Fruit fly (Drosophila melanogaster) whole organism, embryonic: ENCODE data around the gene CG5850.

Experiments
- Ada2b ChIP-seq: fragments of 200-800 bp; sonication (Bioruptor generic); IDR thresholded peaks from 2 replicates; pipeline ENCODE4 v1.3.6; 2022; ENCODE audit warnings: missing biosample characterization, missing genetic modification characterization
- CG10267 ChIP-seq: fragments of 200-800 bp; sonication (Bioruptor generic); optimal IDR thresholded peaks from 2 replicates; lab custom pipeline; 2018; ENCODE audit warnings: missing biosample characterization, mild to moderate bottlenecking, missing genetic modification characterization, moderate library complexity
- CG11504 ChIP-seq: fragments of 200-800 bp; sonication (Bioruptor generic); optimal IDR thresholded peaks from 3 replicates; lab custom pipeline; 2019; ENCODE audit warnings: missing biosample characterization, mild to moderate bottlenecking, missing genetic modification characterization, moderate library complexity
- CG11696 ChIP-seq: fragments of 200-800 bp; sonication (Bioruptor generic); IDR thresholded peaks from 2 replicates; pipeline ENCODE4 v1.3.6; 2022; ENCODE audit warnings: missing biosample characterization, missing genetic modification characterization
- CG12104 ChIP-seq: fragments of 200-800 bp; sonication (Bioruptor generic); optimal IDR thresholded peaks from 3 replicates; lab custom pipeline; 2016; ENCODE audit warnings: missing biosample characterization, missing genetic modification characterization
- CG14050 ChIP-seq: fragments of 200-800 bp; sonication (Bioruptor generic); IDR thresholded peaks from 3 replicates; pipeline ENCODE4 v1.3.6; 2022; ENCODE audit warnings: missing biosample characterization, missing genetic modification characterization
- CG15073 ChIP-seq: fragments of 200-800 bp; sonication (Bioruptor generic); optimal IDR thresholded peaks from 2 replicates; lab custom pipeline; 2016; ENCODE audit warnings: missing biosample characterization, missing genetic modification characterization
- CG15514 ChIP-seq: fragments of 200-800 bp; sonication (Bioruptor generic); optimal IDR thresholded peaks from 3 replicates; lab custom pipeline; 2017; ENCODE audit warnings: missing biosample characterization, missing genetic modification characterization, mild to moderate bottlenecking, moderate library complexity, missing genetic modification reagents
- CG1647 ChIP-seq: fragments of 200-800 bp; sonication (Bioruptor generic); optimal IDR thresholded peaks from 3 replicates; lab custom pipeline; 2016; ENCODE audit warnings: missing biosample characterization, missing genetic modification characterization
- CG2199 ChIP-seq: fragments of 200-800 bp; sonication (Bioruptor generic); IDR thresholded peaks from 3 replicates; pipeline ENCODE4 v1.3.6; 2022; ENCODE audit warnings: missing biosample characterization, missing genetic modification characterization
- CG30403 ChIP-seq: fragments of 200-800 bp; sonication (Bioruptor generic); optimal IDR thresholded peaks from 3 replicates; lab custom pipeline; 2016; ENCODE audit warnings: missing biosample characterization, missing genetic modification characterization
- CG30431 ChIP-seq: fragments of 200-800 bp; sonication (Bioruptor generic); optimal IDR thresholded peaks from 2 replicates; lab custom pipeline; 2017; ENCODE audit warnings: missing biosample characterization, missing genetic modification characterization
- CG34376 ChIP-seq: fragments of 200-800 bp; sonication (Bioruptor generic); optimal IDR thresholded peaks from 2 replicates; lab custom pipeline; 2018; ENCODE audit warnings: missing biosample characterization, mild to moderate bottlenecking, missing genetic modification characterization
- CG34422 ChIP-seq: fragments of 200-800 bp; sonication (Bioruptor generic); IDR thresholded peaks from 3 replicates; pipeline ENCODE4 v1.3.6; 2022; ENCODE audit warnings: missing biosample characterization, missing genetic modification characterization
- CG3726 ChIP-seq: fragments of 200-800 bp; sonication (Bioruptor generic); IDR thresholded peaks from 3 replicates; pipeline ENCODE4, ENCODE4 v1.3.6; 2022; ENCODE audit warnings: missing biosample characterization, missing genetic modification characterization
- CG6175 ChIP-seq: fragments of 200-800 bp; sonication (Bioruptor generic); IDR thresholded peaks from 3 replicates; pipeline ENCODE4 v1.3.6; 2022; ENCODE audit warnings: missing biosample characterization, missing genetic modification characterization
- CG6272 ChIP-seq: fragments of 200-800 bp; sonication (Bioruptor generic); IDR thresholded peaks from 2 replicates; pipeline ENCODE4 v1.3.6; 2022; ENCODE audit warnings: missing biosample characterization, missing genetic modification characterization
- CG7556 ChIP-seq: fragments of 200-800 bp; sonication (Bioruptor generic); optimal IDR thresholded peaks from 2 replicates; lab custom pipeline; 2017; ENCODE audit warnings: missing biosample characterization, mild to moderate bottlenecking, missing genetic modification characterization
- Camta ChIP-seq: fragments of 200-800 bp; sonication (Bioruptor generic); optimal IDR thresholded peaks from 2 replicates; lab custom pipeline; 2016; ENCODE audit warnings: missing biosample characterization, missing genetic modification characterization
- CoRest ChIP-seq: fragments of 200-800 bp; sonication (Bioruptor generic); optimal IDR thresholded peaks from 3 replicates; lab custom pipeline; 2018; ENCODE audit warnings: missing biosample characterization, mild to moderate bottlenecking, missing genetic modification characterization, moderate library complexity
- Doc2 ChIP-seq: fragments of 200-800 bp; sonication (Bioruptor generic); IDR thresholded peaks from 2 replicates; pipeline ENCODE4 v1.3.6; 2022; ENCODE audit warnings: missing biosample characterization, missing genetic modification characterization
- Drgx ChIP-seq: fragments of 200-800 bp; sonication (Bioruptor generic); IDR thresholded peaks from 2 replicates; pipeline ENCODE4 v1.3.6; 2022; ENCODE audit warnings: missing biosample characterization, missing genetic modification characterization
- ERR ChIP-seq: fragments of 200-800 bp; sonication (Bioruptor generic); optimal IDR thresholded peaks from 2 replicates; lab custom pipeline; 2016; ENCODE audit warnings: missing biosample characterization, missing genetic modification characterization
- Ets97D ChIP-seq: fragments of 200-800 bp; sonication (Bioruptor generic); optimal IDR thresholded peaks from 3 replicates; lab custom pipeline; 2016; ENCODE audit warnings: missing biosample characterization, missing genetic modification characterization
- HLH54F ChIP-seq: fragments of 200-800 bp; sonication (Bioruptor generic); optimal IDR thresholded peaks from 3 replicates; lab custom pipeline; 2016; ENCODE audit warnings: missing biosample characterization, missing genetic modification characterization
- MESR4 ChIP-seq: fragments of 200-800 bp; sonication (Bioruptor generic); optimal IDR thresholded peaks from 2 replicates; lab custom pipeline; 2018; ENCODE audit warnings: missing biosample characterization, mild to moderate bottlenecking, missing genetic modification characterization, moderate library complexity
- Mrtf ChIP-seq: fragments of 200-800 bp; sonication (Bioruptor generic); IDR thresholded peaks from 3 replicates; pipeline ENCODE4 v1.3.6; 2022; ENCODE audit warnings: missing biosample characterization, missing genetic modification characterization
- Opbp ChIP-seq: fragments of 200-800 bp; sonication (Bioruptor generic); IDR thresholded peaks from 3 replicates; pipeline ENCODE4 v1.3.6; 2022; ENCODE audit warnings: missing biosample characterization, missing genetic modification characterization; ENCODE audit not compliant: partially characterized antibody
- Ptx1 ChIP-seq: fragments of 200-800 bp; sonication (Bioruptor generic); IDR thresholded peaks from 2 replicates; pipeline ENCODE4 v1.3.6; 2022; ENCODE audit warnings: missing biosample characterization, missing genetic modification characterization
- Sry-β ChIP-seq: fragments of 200-800 bp; sonication (Bioruptor generic); optimal IDR thresholded peaks from 2 replicates; lab custom pipeline; 2018; ENCODE audit warnings: missing biosample characterization, mild to moderate bottlenecking, missing genetic modification characterization, moderate library complexity
- Usf ChIP-seq: fragments of 200-800 bp; sonication (Bioruptor generic); optimal IDR thresholded peaks from 2 replicates; lab custom pipeline; 2017; ENCODE audit warnings: missing genotype, missing biosample characterization, missing genetic modification characterization
- amos ChIP-seq: fragments of 200-800 bp; sonication (Bioruptor generic); IDR thresholded peaks from 2 replicates; pipeline ENCODE4 v1.3.6; 2022; ENCODE audit warnings: missing biosample characterization, missing genetic modification characterization; ENCODE audit not compliant: partially characterized antibody
- cad ChIP-seq: fragments of >200 bp; optimal IDR thresholded peaks from 2 replicates; lab custom pipeline; 2017; ENCODE audit warnings: missing biosample characterization, missing genetic modification characterization
- cg ChIP-seq: fragments of 200-800 bp; sonication (Bioruptor generic); optimal IDR thresholded peaks from 3 replicates; lab custom pipeline; 2019; ENCODE audit warnings: missing biosample characterization, mild to moderate bottlenecking, missing genetic modification characterization, moderate library complexity
- chif ChIP-seq, 2 experiments: fragments of 200-800 bp; sonication (Bioruptor generic); optimal IDR thresholded peaks; 3 replicates each; lab custom pipeline; 2016; ENCODE audit warnings: missing biosample characterization in 2 of 2, missing genetic modification characterization in 2 of 2
- chn ChIP-seq: fragments of 200-800 bp; sonication (Bioruptor generic); optimal IDR thresholded peaks from 2 replicates; lab custom pipeline; 2016; ENCODE audit warnings: missing biosample characterization, missing genetic modification characterization
- dmrt99B ChIP-seq: fragments of 200-800 bp; sonication (Bioruptor generic); optimal IDR thresholded peaks from 2 replicates; lab custom pipeline; 2018; ENCODE audit warnings: missing biosample characterization, mild to moderate bottlenecking, missing genetic modification characterization, moderate library complexity
- ems ChIP-seq: fragments of 200-800 bp; sonication (Bioruptor generic); optimal IDR thresholded peaks from 3 replicates; lab custom pipeline; 2016; ENCODE audit warnings: missing biosample characterization, missing genetic modification characterization
- fu2 ChIP-seq: fragments of 200-800 bp; sonication (Bioruptor generic); optimal IDR thresholded peaks from 2 replicates; lab custom pipeline; 2016; ENCODE audit warnings: missing biosample characterization, missing genetic modification characterization
- ken ChIP-seq: fragments of 200-800 bp; sonication (Bioruptor generic); IDR thresholded peaks from 3 replicates; pipeline ENCODE4 v1.3.6; 2022; ENCODE audit warnings: missing biosample characterization, missing genetic modification characterization
- lola ChIP-seq, 3 experiments: fragments of >200 bp in 2 of 3; fragments of 200-800 bp in 1 of 3; sonication (Bioruptor generic) in 1 of 3; optimal IDR thresholded peaks; 2 replicates each; lab custom pipeline; 2017 to 2019; ENCODE audit warnings: missing biosample characterization in 3 of 3, missing genetic modification characterization in 3 of 3, mild to moderate bottlenecking in 1 of 3, moderate library complexity in 1 of 3
- pfk ChIP-seq: fragments of 200-800 bp; sonication (Bioruptor generic); optimal IDR thresholded peaks from 2 replicates; lab custom pipeline; 2018; ENCODE audit warnings: missing biosample characterization, mild to moderate bottlenecking, missing genetic modification characterization, moderate library complexity
- phol ChIP-seq: fragments of 200-800 bp; sonication (Bioruptor generic); optimal IDR thresholded peaks from 3 replicates; lab custom pipeline; 2018; ENCODE audit warnings: missing biosample characterization, mild to moderate bottlenecking, missing genetic modification characterization, moderate library complexity
- prd ChIP-seq, 3 experiments: fragments of >200 bp in 2 of 3; fragments of 200-800 bp in 1 of 3; sonication (Bioruptor generic) in 1 of 3; optimal IDR thresholded peaks in 2 of 3; IDR thresholded peaks in 1 of 3; 2 replicates in 2 of 3; 3 replicates in 1 of 3; pipeline versions ENCODE4 v1.3.6 to Lab custom; 2017 to 2022; ENCODE audit warnings: missing biosample characterization in 1 of 3, missing genetic modification characterization in 1 of 3
- repo ChIP-seq: fragments of 200-800 bp; sonication (Bioruptor generic); optimal IDR thresholded peaks from 2 replicates; lab custom pipeline; 2016; ENCODE audit warnings: missing biosample characterization, missing genetic modification characterization
- rib ChIP-seq: fragments of 200-800 bp; sonication (Bioruptor generic); IDR thresholded peaks from 2 replicates; pipeline ENCODE4 v1.3.6; 2022; ENCODE audit warnings: missing biosample characterization, missing genetic modification characterization
- sisA ChIP-seq: fragments of 200-800 bp; sonication (Bioruptor generic); IDR thresholded peaks from 2 replicates; pipeline ENCODE4 v1.3.6; 2022; ENCODE audit warnings: missing biosample characterization, missing genetic modification characterization
- ssp ChIP-seq: fragments of 200-800 bp; sonication (Bioruptor generic); IDR thresholded peaks from 2 replicates; pipeline ENCODE4 v1.3.6; 2022; ENCODE audit warnings: missing biosample characterization, missing genetic modification characterization
- tgo ChIP-seq: fragments of 200-800 bp; sonication (Bioruptor generic); IDR thresholded peaks from 3 replicates; pipeline ENCODE4 v1.3.6; 2022; ENCODE audit warnings: missing biosample characterization, missing genetic modification characterization
- wek ChIP-seq: fragments of 200-800 bp; sonication (Bioruptor generic); optimal IDR thresholded peaks from 3 replicates; lab custom pipeline; 2018; ENCODE audit warnings: missing biosample characterization, mild to moderate bottlenecking, missing genetic modification characterization, moderate library complexity
- zen ChIP-seq: fragments of 200-800 bp; sonication (Bioruptor generic); optimal IDR thresholded peaks from 3 replicates; lab custom pipeline; 2018; ENCODE audit warnings: missing biosample characterization, mild to moderate bottlenecking, missing genetic modification characterization, moderate library complexity

CG5850 gene

dm6 chr2L:9911783-9912182 is 52.0 kb downstream of the CG5850 start (continued):
- no peak for TF ChIP-seq CG30431 (GFP tag; lab: Kevin White, UChicago)
- TF ChIP-seq CG6272: no peak
- TF ChIP-seq CG34422: peak; percentile 62; the same call in 1 of the 3 replicates
- peak; percentile 36; the same call in 1 of the 2 replicates for TF ChIP-seq sisA (GFP tag; lab: Robert Waterston, UW)
- TF ChIP-seq CG15073 (GFP tag; lab: Kevin White, UChicago): no peak
- no peak for TF ChIP-seq rib (GFP tag; lab: Robert Waterston, UW)
- no peak for TF ChIP-seq CG14050
- TF ChIP-seq CG10267: no peak
- TF ChIP-seq CG2199 (GFP tag; lab: Robert Waterston, UW): no peak
- TF ChIP-seq Camta: peak; percentile 46
- TF ChIP-seq HLH54F (GFP tag; lab: Kevin White, UChicago): no peak
- TF ChIP-seq ERR (GFP tag; lab: Kevin White, UChicago): no peak
- peak; percentile 9 for TF ChIP-seq ems (GFP tag; lab: Kevin White, UChicago)
- no peak for TF ChIP-seq CG6175 (GFP tag; lab: Robert Waterston, UW)
- no peak for TF ChIP-seq amos
- no peak for TF ChIP-seq CG11696
- TF ChIP-seq CG12104 (GFP tag; lab: Kevin White, UChicago): no peak
- no peak for TF ChIP-seq Mrtf (GFP tag; lab: Robert Waterston, UW)
- TF ChIP-seq Sry-β (GFP tag; lab: Kevin White, UChicago): no peak
- peak; percentile 37; the same call in 1 of the 3 replicates for TF ChIP-seq tgo (GFP tag; lab: Robert Waterston, UW)
- no peak for TF ChIP-seq zen
- TF ChIP-seq cg (GFP tag; lab: Kevin White, UChicago): no peak
- no peak for TF ChIP-seq cad (GFP tag; lab: Kevin White, UChicago)
- TF ChIP-seq CoRest: no peak
- TF ChIP-seq ssp (GFP tag; lab: Robert Waterston, UW): no peak
- TF ChIP-seq fu2 (GFP tag; lab: Kevin White, UChicago): no peak
- TF ChIP-seq CG34376: no peak
- peak; percentile 9 for TF ChIP-seq CG30403
- TF ChIP-seq lola (GFP tag; optimal IDR thresholded peaks at IDR 0.05; lab: Kevin White, UChicago): no peak
- TF ChIP-seq wek (GFP tag; lab: Kevin White, UChicago): no peak
- TF ChIP-seq Drgx (GFP tag; lab: Robert Waterston, UW): peak; percentile 60; the same call in 1 of the 2 replicates
- TF ChIP-seq CG15514: peak; percentile 34
- peak; percentile 26; the same call in 1 of the 3 replicates for TF ChIP-seq ken (GFP tag; lab: Robert Waterston, UW)
- no peak for TF ChIP-seq Doc2 (GFP tag; lab: Robert Waterston, UW)
- TF ChIP-seq CG3726 (GFP tag; lab: Robert Waterston, UW): no peak
- no peak for TF ChIP-seq Ets97D (GFP tag; lab: Kevin White, UChicago)
- peak; percentile 50 for TF ChIP-seq Ptx1 (GFP tag; lab: Robert Waterston, UW)
- no peak for TF ChIP-seq MESR4 (GFP tag; lab: Kevin White, UChicago)
- no peak for TF ChIP-seq Opbp (GFP tag; lab: Robert Waterston, UW)
- TF ChIP-seq prd (optimal IDR thresholded peaks at IDR 0.05; lab: Kevin White, UChicago): no peak
- TF ChIP-seq prd (GFP tag; IDR thresholded peaks at IDR 0.05; lab: Robert Waterston, UW): 0 out of 3 replicates have a peak, but pooled peaks have one; percentile 13
- no peak for TF ChIP-seq repo
- TF ChIP-seq phol (tag; lab: Kevin White, UChicago): peak; percentile 49
- peak; percentile 31 for TF ChIP-seq CG11504
- TF ChIP-seq pfk (GFP tag; lab: Kevin White, UChicago): no peak
- no peak for TF ChIP-seq CG7556 (GFP tag; lab: Kevin White, UChicago)
- TF ChIP-seq dmrt99B (tag; lab: Kevin White, UChicago): peak; percentile 19
- no peak for TF ChIP-seq Usf (GFP tag; lab: Kevin White, UChicago)
- TF ChIP-seq chn (GFP tag; lab: Kevin White, UChicago): peak; percentile 2
- no peak for TF ChIP-seq Ada2b
- TF ChIP-seq chif (GFP tag; optimal IDR thresholded peaks at IDR 0.05; lab: Kevin White, UChicago): no peak
- no peak for TF ChIP-seq CG1647
